Fruit fly (Drosophila melanogaster) whole organism, embryonic: Measurements from ENCODE around the gene kdn.

Experiments
- Aef1 ChIP-seq: fragments of 200-800 bp; sonication (Bioruptor generic); IDR thresholded peaks from 3 replicates; pipeline ENCODE4 v1.3.6; 2022; ENCODE audit warnings: missing biosample characterization, missing genetic modification characterization
- Antp ChIP-seq: fragments of 200-800 bp; sonication (Bioruptor generic); optimal IDR thresholded peaks from 3 replicates; lab custom pipeline; 2016; ENCODE audit warnings: missing biosample characterization, missing genetic modification characterization
- Awh ChIP-seq: fragments of 200-800 bp; sonication (Bioruptor generic); IDR thresholded peaks from 2 replicates; pipeline ENCODE4, ENCODE4 v1.3.6; 2022; ENCODE audit warnings: missing biosample characterization, missing genetic modification characterization
- CG10209 ChIP-seq: fragments of 200-800 bp; sonication (Bioruptor generic); optimal IDR thresholded peaks from 3 replicates; lab custom pipeline; 2017; ENCODE audit warnings: missing biosample characterization, mild to moderate bottlenecking, missing genetic modification characterization, missing genetic modification reagents
- CG10431 ChIP-seq: fragments of 200-800 bp; sonication (Bioruptor generic); optimal IDR thresholded peaks from 3 replicates; lab custom pipeline; 2018; ENCODE audit warnings: missing biosample characterization, mild to moderate bottlenecking, missing genetic modification characterization
- CG10543 ChIP-seq: fragments of 200-800 bp; sonication (Bioruptor generic); optimal IDR thresholded peaks from 3 replicates; lab custom pipeline; 2017; ENCODE audit warnings: missing biosample characterization, mild to moderate bottlenecking, missing genetic modification characterization, moderate library complexity
- CG12071 ChIP-seq: fragments of 200-800 bp; sonication (Bioruptor generic); optimal IDR thresholded peaks from 3 replicates; lab custom pipeline; 2018; ENCODE audit warnings: missing biosample characterization, mild to moderate bottlenecking, missing genetic modification characterization
- CG13287 ChIP-seq: fragments of 200-800 bp; sonication (Bioruptor generic); IDR thresholded peaks from 2 replicates; pipeline ENCODE4 v1.3.6; 2022; ENCODE audit warnings: missing biosample characterization, missing genetic modification characterization; ENCODE audit not compliant: partially characterized antibody
- CG13296 ChIP-seq: fragments of 200-800 bp; sonication (Bioruptor generic); optimal IDR thresholded peaks from 3 replicates; lab custom pipeline; 2018; ENCODE audit warnings: missing biosample characterization, mild to moderate bottlenecking, missing genetic modification characterization
- CG1529 ChIP-seq: fragments of 200-800 bp; sonication (Bioruptor generic); optimal IDR thresholded peaks from 3 replicates; lab custom pipeline; 2018; ENCODE audit warnings: missing biosample characterization, missing genetic modification characterization
- CG18262 ChIP-seq: fragments of 200-800 bp; optimal IDR thresholded peaks from 3 replicates; lab custom pipeline; 2019; ENCODE audit warnings: missing biosample characterization, mild to moderate bottlenecking, missing genetic modification characterization, moderate library complexity
- CG18599 ChIP-seq: fragments of 200-800 bp; sonication (Bioruptor generic); optimal IDR thresholded peaks from 3 replicates; lab custom pipeline; 2017; ENCODE audit warnings: missing biosample characterization, missing genetic modification characterization, mild to moderate bottlenecking, moderate library complexity, missing genetic modification reagents
- CG2129 ChIP-seq: fragments of 200-800 bp; sonication (Bioruptor generic); IDR thresholded peaks from 2 replicates; pipeline ENCODE4 v1.3.6; 2022; ENCODE audit warnings: missing biosample characterization, missing genetic modification characterization; ENCODE audit not compliant: partially characterized antibody
- CG2712 ChIP-seq: fragments of 200-800 bp; optimal IDR thresholded peaks from 3 replicates; lab custom pipeline; 2019; ENCODE audit warnings: missing biosample characterization, mild to moderate bottlenecking, missing genetic modification characterization, moderate library complexity
- CG2889 ChIP-seq: fragments of 200-800 bp; sonication (Bioruptor generic); IDR thresholded peaks from 3 replicates; pipeline ENCODE4 v1.3.6; 2022; ENCODE audit warnings: missing biosample characterization, missing genetic modification characterization
- CG31365 ChIP-seq: fragments of 200-800 bp; sonication (Bioruptor generic); optimal IDR thresholded peaks from 2 replicates; lab custom pipeline; 2018; ENCODE audit warnings: missing biosample characterization, mild to moderate bottlenecking, missing genetic modification characterization
- CG3163 ChIP-seq: fragments of 200-800 bp; sonication (Bioruptor generic); optimal IDR thresholded peaks from 3 replicates; lab custom pipeline; 2016; ENCODE audit warnings: missing biosample characterization, missing genetic modification characterization
- CG33213 ChIP-seq: fragments of 200-800 bp; sonication (Bioruptor generic); optimal IDR thresholded peaks from 3 replicates; lab custom pipeline; 2016; ENCODE audit warnings: missing biosample characterization, missing genetic modification characterization
- CG34376 ChIP-seq: fragments of 200-800 bp; sonication (Bioruptor generic); optimal IDR thresholded peaks from 2 replicates; lab custom pipeline; 2018; ENCODE audit warnings: missing biosample characterization, mild to moderate bottlenecking, missing genetic modification characterization
- CG4282 ChIP-seq: fragments of 200-800 bp; sonication (Bioruptor generic); optimal IDR thresholded peaks from 2 replicates; lab custom pipeline; 2016; ENCODE audit warnings: missing biosample characterization, missing genetic modification characterization
- CG4617 ChIP-seq: fragments of 200-800 bp; sonication (Bioruptor generic); optimal IDR thresholded peaks from 3 replicates; lab custom pipeline; 2016; ENCODE audit warnings: missing biosample characterization, missing genetic modification characterization, borderline replicate concordance
- CG5245 ChIP-seq: fragments of 200-800 bp; sonication (Bioruptor generic); optimal IDR thresholded peaks from 3 replicates; lab custom pipeline; 2016; ENCODE audit warnings: missing biosample characterization, missing genetic modification characterization
- CG6654 ChIP-seq: fragments of 200-800 bp; sonication (Bioruptor generic); optimal IDR thresholded peaks from 2 replicates; lab custom pipeline; 2017; ENCODE audit warnings: missing biosample characterization, mild to moderate bottlenecking, missing genetic modification characterization
- CG8359 ChIP-seq: fragments of 200-800 bp; sonication (Bioruptor generic); optimal IDR thresholded peaks from 2 replicates; lab custom pipeline; 2017; ENCODE audit warnings: missing biosample characterization, mild to moderate bottlenecking, missing genetic modification characterization, borderline replicate concordance
- Dip2 ChIP-seq: fragments of 200-800 bp; sonication (Bioruptor generic); IDR thresholded peaks from 2 replicates; pipeline ENCODE4 v1.3.6; 2022; ENCODE audit warnings: missing biosample characterization, missing genetic modification characterization
- Dp ChIP-seq: fragments of 200-800 bp; sonication (Bioruptor generic); optimal IDR thresholded peaks from 2 replicates; lab custom pipeline; 2018; ENCODE audit warnings: missing biosample characterization, mild to moderate bottlenecking, missing genetic modification characterization, moderate library complexity
- Fer3 ChIP-seq: fragments of 200-800 bp; sonication (Bioruptor generic); optimal IDR thresholded peaks from 2 replicates; lab custom pipeline; 2018; ENCODE audit warnings: missing biosample characterization, mild to moderate bottlenecking, missing genetic modification characterization, moderate library complexity
- HLH54F ChIP-seq: fragments of 200-800 bp; sonication (Bioruptor generic); optimal IDR thresholded peaks from 3 replicates; lab custom pipeline; 2016; ENCODE audit warnings: missing biosample characterization, missing genetic modification characterization
- MTF-1 ChIP-seq: fragments of 200-800 bp; sonication (Bioruptor generic); optimal IDR thresholded peaks from 2 replicates; lab custom pipeline; 2018; ENCODE audit warnings: missing biosample characterization, mild to moderate bottlenecking, missing genetic modification characterization, borderline replicate concordance
- Neu2 ChIP-seq: fragments of 200-800 bp; sonication (Bioruptor generic); optimal IDR thresholded peaks from 3 replicates; lab custom pipeline; 2016; ENCODE audit warnings: missing biosample characterization, missing genetic modification characterization, borderline replicate concordance
- Oli ChIP-seq: fragments of 200-800 bp; sonication (Bioruptor generic); optimal IDR thresholded peaks from 2 replicates; lab custom pipeline; 2018; ENCODE audit warnings: missing biosample characterization, mild to moderate bottlenecking, missing genetic modification characterization, moderate library complexity
- Six4 ChIP-seq: fragments of 200-800 bp; sonication (Bioruptor generic); optimal IDR thresholded peaks from 2 replicates; lab custom pipeline; 2016; ENCODE audit warnings: missing biosample characterization, missing genetic modification characterization
- Taf1 ChIP-seq: fragments of 200-800 bp; sonication (Bioruptor generic); IDR thresholded peaks from 2 replicates; pipeline ENCODE4 v1.3.6; 2022; ENCODE audit warnings: missing biosample characterization, missing genetic modification characterization
- YL-1 ChIP-seq: fragments of 200-800 bp; sonication (Bioruptor generic); optimal IDR thresholded peaks from 3 replicates; lab custom pipeline; 2017; ENCODE audit warnings: missing biosample characterization, mild to moderate bottlenecking, missing genetic modification characterization
- ase ChIP-seq: fragments of 200-800 bp; sonication (Bioruptor generic); IDR thresholded peaks from 3 replicates; pipeline ENCODE4 v1.3.6; 2022; ENCODE audit warnings: missing biosample characterization, missing genetic modification characterization
- cato ChIP-seq: fragments of 200-800 bp; sonication (Bioruptor generic); optimal IDR thresholded peaks from 2 replicates; lab custom pipeline; 2016; ENCODE audit warnings: missing biosample characterization, missing genetic modification characterization, borderline replicate concordance
- crc ChIP-seq: fragments of 200-800 bp; sonication (Bioruptor generic); optimal IDR thresholded peaks from 2 replicates; lab custom pipeline; 2016; ENCODE audit warnings: missing biosample characterization, missing genetic modification characterization
- dmrt11E ChIP-seq: fragments of 200-800 bp; sonication (Bioruptor generic); optimal IDR thresholded peaks from 3 replicates; lab custom pipeline; 2018; ENCODE audit warnings: missing biosample characterization, mild to moderate bottlenecking, missing genetic modification characterization, moderate library complexity
- eyg ChIP-seq: fragments of 200-800 bp; sonication (Bioruptor generic); optimal IDR thresholded peaks from 3 replicates; lab custom pipeline; 2016; ENCODE audit warnings: missing biosample characterization, missing genetic modification characterization
- fu2 ChIP-seq: fragments of 200-800 bp; sonication (Bioruptor generic); optimal IDR thresholded peaks from 2 replicates; lab custom pipeline; 2016; ENCODE audit warnings: missing biosample characterization, missing genetic modification characterization
- gcm ChIP-seq: fragments of 200-800 bp; sonication (Bioruptor generic); optimal IDR thresholded peaks from 2 replicates; lab custom pipeline; 2019; ENCODE audit warnings: missing biosample characterization, mild to moderate bottlenecking, missing genetic modification characterization, moderate library complexity
- h ChIP-seq: fragments of >200 bp; optimal IDR thresholded peaks from 2 replicates; lab custom pipeline; 2017
- ham ChIP-seq: fragments of 200-800 bp; sonication (Bioruptor generic); IDR thresholded peaks from 2 replicates; pipeline ENCODE4 v1.3.6; 2022; ENCODE audit warnings: missing biosample characterization, missing genetic modification characterization
- lilli ChIP-seq: fragments of 200-800 bp; sonication (Bioruptor generic); optimal IDR thresholded peaks from 3 replicates; lab custom pipeline; 2016; ENCODE audit warnings: missing biosample characterization, missing genetic modification characterization
- mirr ChIP-seq: fragments of 200-800 bp; sonication (Bioruptor generic); optimal IDR thresholded peaks from 3 replicates; lab custom pipeline; 2018; ENCODE audit warnings: missing biosample characterization, mild to moderate bottlenecking, missing genetic modification characterization
- nmo ChIP-seq: fragments of 200-800 bp; sonication (Bioruptor generic); optimal IDR thresholded peaks from 2 replicates; lab custom pipeline; 2018; ENCODE audit warnings: missing biosample characterization, mild to moderate bottlenecking, missing genetic modification characterization, moderate library complexity
- peb ChIP-seq: fragments of 200-800 bp; sonication (Bioruptor generic); IDR thresholded peaks from 2 replicates; pipeline ENCODE4 v1.3.6; 2022; ENCODE audit warnings: missing biosample characterization, missing genetic modification characterization
- sna ChIP-seq: fragments of 200-800 bp; sonication (Bioruptor generic); IDR thresholded peaks from 2 replicates; pipeline ENCODE4 v1.3.6; 2022; ENCODE audit warnings: missing biosample characterization, missing genetic modification characterization; ENCODE audit not compliant: partially characterized antibody
- sqz ChIP-seq: fragments of 200-800 bp; sonication (Bioruptor generic); optimal IDR thresholded peaks from 3 replicates; lab custom pipeline; 2018; ENCODE audit warnings: missing biosample characterization, mild to moderate bottlenecking, missing genetic modification characterization
- sr ChIP-seq: fragments of 200-800 bp; sonication (Bioruptor generic); IDR thresholded peaks from 3 replicates; pipeline ENCODE4 v1.3.6; 2022; ENCODE audit warnings: missing biosample characterization, missing genetic modification characterization

Gene kdn

dm6 chrX:6346926-6347367, 3.5 kb upstream of the kdn start, which contains the start of gene CG3847 (continued):
- TF ChIP-seq CG10431 (GFP tag; lab: Kevin White, UChicago): peak; percentile 28
- peak; percentile 62 for TF ChIP-seq CG2712
- TF ChIP-seq Dip2 (GFP tag; lab: Robert Waterston, UW): no peak
- peak; percentile 25 for TF ChIP-seq CG18262 (tag; lab: Kevin White, UChicago)
- TF ChIP-seq Taf1 (GFP tag; lab: Robert Waterston, UW): no peak
- TF ChIP-seq sr (GFP tag; lab: Robert Waterston, UW): no peak
- TF ChIP-seq fu2 (GFP tag; lab: Kevin White, UChicago): no peak
- 0 out of 2 replicates have a peak, but pooled peaks have one; percentile 6 for TF ChIP-seq peb (GFP tag; lab: Robert Waterston, UW)
- TF ChIP-seq Aef1: 0 out of 3 replicates have a peak, but pooled peaks have one; percentile 19
- TF ChIP-seq CG33213: peak; percentile 78
- TF ChIP-seq sna (GFP tag; lab: Robert Waterston, UW): peak; percentile 46; the same call in 1 of the 2 replicates
- TF ChIP-seq mirr (GFP tag; lab: Kevin White, UChicago): peak; percentile 26
- peak; percentile 97 for TF ChIP-seq Dp
- no peak for TF ChIP-seq CG1529 (GFP tag; lab: Kevin White, UChicago)
- no peak for TF ChIP-seq MTF-1 (GFP tag; lab: Kevin White, UChicago)
- TF ChIP-seq cato (GFP tag; lab: Kevin White, UChicago): no peak
- TF ChIP-seq CG13296 (GFP tag; lab: Kevin White, UChicago): no peak
- no peak for TF ChIP-seq Fer3
- TF ChIP-seq CG13287 (GFP tag; lab: Robert Waterston, UW): peak; percentile 76
- no peak for TF ChIP-seq gcm (GFP tag; lab: Kevin White, UChicago)
- TF ChIP-seq crc (GFP tag; lab: Kevin White, UChicago): no peak
- peak; percentile 30 for TF ChIP-seq CG3163
- TF ChIP-seq nmo: peak; percentile 69
- peak; percentile 65 for TF ChIP-seq HLH54F (GFP tag; lab: Kevin White, UChicago)
- no peak for TF ChIP-seq CG31365
- peak; percentile 58 for TF ChIP-seq CG18599 (GFP tag; lab: Kevin White, UChicago)
- peak; percentile 5 for TF ChIP-seq eyg
- no peak for TF ChIP-seq Oli (tag; lab: Kevin White, UChicago)
- no peak for TF ChIP-seq h (lab: Kevin White, UChicago)
- TF ChIP-seq CG4282: peak; percentile 33
- TF ChIP-seq CG6654 (GFP tag; lab: Kevin White, UChicago): no peak
- no peak for TF ChIP-seq dmrt11E (tag; lab: Kevin White, UChicago)
- no peak for TF ChIP-seq ham
- no peak for TF ChIP-seq sqz (GFP tag; lab: Kevin White, UChicago)
- TF ChIP-seq Six4 (GFP tag; lab: Kevin White, UChicago): no peak
- TF ChIP-seq CG10543 (GFP tag; lab: Kevin White, UChicago): peak; percentile 60
- TF ChIP-seq CG4617 (GFP tag; lab: Kevin White, UChicago): peak; percentile 96
- no peak for TF ChIP-seq ase
- peak; percentile 84 for TF ChIP-seq CG8359 (GFP tag; lab: Kevin White, UChicago)
- peak; percentile 55 for TF ChIP-seq lilli (GFP tag; lab: Kevin White, UChicago)
- TF ChIP-seq YL-1: peak; percentile 89
- no peak for TF ChIP-seq CG5245 (GFP tag; lab: Kevin White, UChicago)
- no peak for TF ChIP-seq CG2889 (GFP tag; lab: Robert Waterston, UW)
- no peak for TF ChIP-seq CG12071 (GFP tag; lab: Kevin White, UChicago)
- TF ChIP-seq Neu2 (GFP tag; lab: Kevin White, UChicago): peak; percentile 94
- TF ChIP-seq Awh: no peak
- TF ChIP-seq Antp (GFP tag; lab: Kevin White, UChicago): peak; percentile 44
- peak; percentile 26 for TF ChIP-seq CG10209 (GFP tag; lab: Kevin White, UChicago)
- TF ChIP-seq CG2129: peak; percentile 20; the same call in 1 of the 2 replicates
- TF ChIP-seq CG34376: peak; percentile 53
